Worm (Caenorhabditis elegans) whole organism, early embryonic: ENCODE results near the gene ZK666.1.

ENCODE experiments used
- B0310.2 ChIP-seq: sonication (generic microtip); optimal IDR thresholded peaks from 2 replicates; lab custom pipeline; 2016; ENCODE audit warnings: mild to moderate bottlenecking, missing genetic modification characterization, missing compliant biosample characterization
- F13C5.2 ChIP-seq: sonication (generic microtip); optimal IDR thresholded peaks from 2 replicates; lab custom pipeline; 2017; ENCODE audit warnings: mild to moderate bottlenecking, missing genetic modification characterization, inconsistent platforms, missing compliant biosample characterization
- aly-1 ChIP-seq: sonication (generic microtip); optimal IDR thresholded peaks from 2 replicates; lab custom pipeline; 2016; ENCODE audit warnings: missing genetic modification characterization, missing compliant biosample characterization
- ama-1 ChIP-seq: fragments of 150-350 bp; optimal IDR thresholded peaks from 2 replicates; lab custom pipeline; 2014
- ceh-13 ChIP-seq: fragments of 200-800 bp; sonication (Bioruptor generic); optimal IDR thresholded peaks from 2 replicates; lab custom pipeline; 2018; ENCODE audit warnings: mild to moderate bottlenecking, missing genetic modification characterization, missing compliant biosample characterization
- ceh-36 ChIP-seq: sonication (generic microtip); optimal IDR thresholded peaks from 2 replicates; lab custom pipeline; 2016; ENCODE audit warnings: missing genetic modification characterization, inconsistent platforms, missing compliant biosample characterization
- ets-7 ChIP-seq: sonication (generic microtip); optimal IDR thresholded peaks from 2 replicates; lab custom pipeline; 2016; ENCODE audit warnings: missing genotype, missing genetic modification characterization, missing compliant biosample characterization
- flt-1 ChIP-seq: fragments of 200-800 bp; sonication (Bioruptor generic); IDR thresholded peaks from 2 replicates; pipeline ENCODE4 v1.3.6; 2022; ENCODE audit warnings: missing genetic modification characterization, missing compliant biosample characterization
- hmbx-1 ChIP-seq: sonication (generic microtip); optimal IDR thresholded peaks from 2 replicates; lab custom pipeline; 2016; ENCODE audit warnings: mild to moderate bottlenecking, missing genetic modification characterization, missing compliant biosample characterization
- hmg-4 ChIP-seq: fragments of 200-800 bp; sonication (Bioruptor generic); optimal IDR thresholded peaks from 2 replicates; lab custom pipeline; 2018; ENCODE audit warnings: mild to moderate bottlenecking, missing genetic modification characterization, missing compliant biosample characterization
- hnd-1 ChIP-seq: sonication (generic microtip); optimal IDR thresholded peaks from 2 replicates; lab custom pipeline; 2016; ENCODE audit warnings: missing genetic modification characterization, missing compliant biosample characterization
- pes-1 ChIP-seq: fragments of 200-800 bp; sonication (Bioruptor generic); IDR thresholded peaks from 2 replicates; pipeline ENCODE4 v1.3.6; 2022; ENCODE audit warnings: missing genetic modification reagents, missing genetic modification characterization, missing compliant biosample characterization
- scrt-1 ChIP-seq: fragments of 200-800 bp; sonication (Bioruptor generic); IDR thresholded peaks from 2 replicates; pipeline ENCODE4 v1.3.6; 2022; ENCODE audit warnings: missing genetic modification characterization, missing compliant biosample characterization
- sea-1 ChIP-seq: fragments of 200-800 bp; sonication (Bioruptor generic); conservative IDR thresholded peaks from 2 replicates; pipeline ENCODE4 v1.3.6; 2022; ENCODE audit warnings: missing genetic modification characterization, missing compliant biosample characterization
- tbx-11 ChIP-seq: fragments of 200-800 bp; sonication (Bioruptor generic); IDR thresholded peaks from 2 replicates; pipeline ENCODE4 v1.3.6; 2022; ENCODE audit warnings: missing genetic modification characterization, missing compliant biosample characterization
- tbx-37 ChIP-seq: fragments of 200-800 bp; sonication (Bioruptor generic); conservative IDR thresholded peaks from 2 replicates; pipeline ENCODE4 v1.3.6; 2022; ENCODE audit warnings: missing genetic modification reagents, missing genetic modification characterization, missing compliant biosample characterization
- tra-4 ChIP-seq: sonication (generic microtip); optimal IDR thresholded peaks from 2 replicates; lab custom pipeline; 2017; ENCODE audit warnings: missing genetic modification characterization, missing compliant biosample characterization

Gene ZK666.1

DNA sequence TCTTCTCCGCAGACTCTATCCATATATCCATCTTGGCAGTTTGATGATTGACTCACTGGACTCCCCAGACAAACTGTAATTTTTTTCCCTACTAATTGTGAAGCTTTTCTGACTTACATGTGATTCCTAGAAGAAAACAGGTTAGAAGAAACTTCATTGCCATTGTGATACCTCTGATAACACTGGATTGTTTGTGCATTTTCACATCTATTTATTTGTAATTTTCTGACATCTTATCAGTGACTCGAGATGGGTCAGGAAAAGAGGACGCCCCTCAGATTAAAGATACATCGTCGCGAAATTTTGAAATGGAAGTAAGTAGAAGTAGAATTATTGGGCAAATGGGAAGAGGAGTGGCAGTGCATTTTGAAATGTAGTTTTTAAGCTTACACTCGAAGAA is 19.2 kb upstream of the ZK666.1 start, which contains the start of gene clec-61:
TSS of gene clec-61 (minus strand) at position 209 of the 400 bp plus-strand sequence.
- TF ChIP-seq tbx-37 (GFP tag; lab: Robert Waterston, UW): no peak
- TF ChIP-seq F13C5.2 (tag; lab: Kevin White, UChicago): no peak
- no peak for TF ChIP-seq scrt-1 (GFP tag; lab: Robert Waterston, UW)
- no peak for TF ChIP-seq aly-1 (tag; lab: Kevin White, UChicago)
- TF ChIP-seq hnd-1 (tag; lab: Kevin White, UChicago): no peak

DNA sequence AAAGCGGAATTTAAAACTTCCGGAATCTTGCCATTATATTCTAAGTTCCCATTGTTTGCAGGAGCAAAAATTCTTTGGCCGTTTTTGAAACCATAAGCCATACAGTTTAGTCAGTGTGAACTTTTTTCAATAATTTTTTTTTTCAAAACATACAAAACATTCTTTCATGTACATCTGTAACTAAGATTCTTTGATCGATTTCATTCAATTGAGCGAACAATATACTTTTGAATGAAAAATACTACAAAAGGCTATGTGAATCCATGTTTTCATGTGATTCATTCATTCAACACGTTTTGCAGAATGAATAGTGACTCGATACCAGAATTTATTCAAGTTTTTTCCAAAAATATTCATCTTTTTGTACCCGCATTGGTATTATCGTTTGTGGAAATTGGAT is 15.6 kb upstream of the ZK666.1 start, which contains the start of gene ZK666.15:
TSS of gene ZK666.15 (plus strand) at position 301 of the 400 bp plus-strand sequence.
- TF ChIP-seq tbx-37 (GFP tag; lab: Robert Waterston, UW): no peak
- no peak for TF ChIP-seq ets-7
- TF ChIP-seq F13C5.2 (tag; lab: Kevin White, UChicago): no peak
- TF ChIP-seq B0310.2: no peak
- no peak for TF ChIP-seq scrt-1 (GFP tag; lab: Robert Waterston, UW)
- TF ChIP-seq tra-4 (tag; lab: Kevin White, UChicago): no peak
- no peak for TF ChIP-seq aly-1 (tag; lab: Kevin White, UChicago)
- no peak for TF ChIP-seq hmbx-1
- no peak for TF ChIP-seq ama-1 (lab: Kevin White, UChicago)
- TF ChIP-seq sea-1 (GFP tag; lab: Robert Waterston, UW): no peak
- no peak for TF ChIP-seq ceh-13
- no peak for TF ChIP-seq hnd-1 (tag; lab: Kevin White, UChicago)
- no peak for TF ChIP-seq pes-1 (GFP tag; lab: Robert Waterston, UW)

DNA sequence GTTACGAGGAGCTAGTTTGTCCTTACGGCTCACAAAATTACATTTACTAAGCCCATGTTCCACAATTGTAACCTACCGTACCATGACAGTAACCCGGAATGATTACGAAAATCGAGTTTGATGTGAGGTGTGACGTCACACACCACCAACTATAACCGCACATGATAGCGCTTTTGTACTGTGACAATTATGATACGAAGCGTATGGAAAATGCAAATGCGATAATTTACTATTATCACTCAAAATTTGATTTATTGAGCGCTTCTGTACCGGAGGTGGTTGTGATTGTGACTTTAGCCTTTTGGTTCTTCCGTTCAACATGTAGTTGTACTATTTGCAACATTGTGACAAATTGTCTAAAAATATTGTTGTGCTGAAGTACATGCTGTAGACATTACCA is 14.5 kb upstream of the ZK666.1 start:
- TF ChIP-seq sea-1 (GFP tag; lab: Robert Waterston, UW): no peak

DNA sequence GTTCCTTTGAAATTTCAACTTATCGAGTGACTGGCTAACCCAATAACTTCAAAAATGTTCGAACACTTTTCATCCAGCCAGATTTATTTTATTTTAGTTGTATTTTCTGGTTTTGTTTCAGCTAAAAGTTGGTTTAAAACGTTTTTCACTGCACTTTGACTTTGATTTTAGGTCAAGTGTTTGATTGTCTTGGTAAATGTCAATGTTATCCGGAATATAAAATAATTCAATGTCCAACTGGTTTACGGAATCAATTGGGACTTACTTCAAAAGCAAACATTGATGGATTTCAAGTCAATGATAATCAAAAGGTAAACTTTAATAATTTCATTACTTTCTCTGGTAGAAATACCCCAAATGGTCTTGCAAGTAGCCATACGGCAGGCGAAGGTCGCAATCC is 12.7 kb upstream of the ZK666.1 start:
- TF ChIP-seq tbx-37 (GFP tag; lab: Robert Waterston, UW) (no peak), hmg-4 (GFP tag; lab: Kevin White, UChicago) (no peak), hmbx-1 (no peak), pes-1 (GFP tag; lab: Robert Waterston, UW) (no peak), B0310.2 (no peak), ama-1 (lab: Kevin White, UChicago) (no peak), ceh-36 (tag; lab: Kevin White, UChicago) (no peak), F13C5.2 (tag; lab: Kevin White, UChicago) (no peak), tbx-11 (GFP tag; lab: Robert Waterston, UW) (no peak), scrt-1 (GFP tag; lab: Robert Waterston, UW) (no peak), sea-1 (GFP tag; lab: Robert Waterston, UW) (no peak), ets-7 (no peak), aly-1 (tag; lab: Kevin White, UChicago) (no peak), hnd-1 (tag; lab: Kevin White, UChicago) (no peak), ceh-13 (no peak), flt-1 (GFP tag; lab: Robert Waterston, UW) (no peak), tra-4 (tag; lab: Kevin White, UChicago) (no peak)

- TF ChIP-seq hnd-1 (tag; lab: Kevin White, UChicago): no peak
- TF ChIP-seq aly-1 (tag; lab: Kevin White, UChicago): no peak
- TF ChIP-seq scrt-1 (GFP tag; lab: Robert Waterston, UW): no peak
- TF ChIP-seq flt-1 (GFP tag; lab: Robert Waterston, UW): no peak
- no peak for TF ChIP-seq tra-4 (tag; lab: Kevin White, UChicago)
- no peak for TF ChIP-seq ama-1 (lab: Kevin White, UChicago)
- no peak for TF ChIP-seq ceh-36 (tag; lab: Kevin White, UChicago)
- TF ChIP-seq tbx-11 (GFP tag; lab: Robert Waterston, UW): no peak
- no peak for TF ChIP-seq hmbx-1
- TF ChIP-seq sea-1 (GFP tag; lab: Robert Waterston, UW): no peak
- TF ChIP-seq pes-1 (GFP tag; lab: Robert Waterston, UW): no peak
- TF ChIP-seq B0310.2: no peak
- TF ChIP-seq ceh-13: no peak
- no peak for TF ChIP-seq hmg-4 (GFP tag; lab: Kevin White, UChicago)
These were observed 11.8 kb upstream of the ZK666.1 start for ce11 chrII:10482899-10483298.

- no peak for TF ChIP-seq sea-1 (GFP tag; lab: Robert Waterston, UW)
- no peak for TF ChIP-seq ets-7
- no peak for TF ChIP-seq F13C5.2 (tag; lab: Kevin White, UChicago)
- no peak for TF ChIP-seq tbx-37 (GFP tag; lab: Robert Waterston, UW)
- TF ChIP-seq ceh-13: no peak
- TF ChIP-seq hmg-4 (GFP tag; lab: Kevin White, UChicago): no peak
These were observed 10.8 kb upstream of the ZK666.1 start, which contains the start of the genes clec-60 and ZK666.11 for ce11 chrII:10481824-10482556. Gene clec-60 (minus strand): TSS chrII:10481874. Gene ZK666.11 (plus strand): TSS chrII:10482522.

ce11 chrII:10480043-10480442 is 8.9 kb upstream of the ZK666.1 start:
- TF ChIP-seq scrt-1 (GFP tag; lab: Robert Waterston, UW) (no peak), hnd-1 (tag; lab: Kevin White, UChicago) (no peak)

ce11 chrII:10479348-10479747 is 8.2 kb upstream of the ZK666.1 start, which contains the start of gene clec-59:
Gene clec-59 (minus strand): TSS chrII:10479448.
- TF ChIP-seq tbx-11 (GFP tag; lab: Robert Waterston, UW) (no peak), hmg-4 (GFP tag; lab: Kevin White, UChicago) (no peak), pes-1 (GFP tag; lab: Robert Waterston, UW) (no peak), tbx-37 (GFP tag; lab: Robert Waterston, UW) (no peak), F13C5.2 (tag; lab: Kevin White, UChicago) (no peak), hmbx-1 (no peak), aly-1 (tag; lab: Kevin White, UChicago) (no peak), scrt-1 (GFP tag; lab: Robert Waterston, UW) (no peak), ama-1 (lab: Kevin White, UChicago) (no peak), tra-4 (tag; lab: Kevin White, UChicago) (no peak), sea-1 (GFP tag; lab: Robert Waterston, UW) (no peak)
